Fruit fly (Drosophila melanogaster) whole organism, embryonic: ENCODE measurements around the gene CG14195.

Source experiments
- Antp ChIP-seq: fragments of 200-800 bp; sonication (Bioruptor generic); optimal IDR thresholded peaks from 3 replicates; lab custom pipeline; 2016; ENCODE audit warnings: missing biosample characterization, missing genetic modification characterization
- Asciz ChIP-seq: fragments of 200-800 bp; sonication (Bioruptor generic); optimal IDR thresholded peaks from 2 replicates; lab custom pipeline; 2017; ENCODE audit warnings: missing biosample characterization, mild to moderate bottlenecking, missing genetic modification characterization, missing genetic modification reagents
- Atf6 ChIP-seq: fragments of 200-800 bp; sonication (Bioruptor generic); IDR thresholded peaks from 2 replicates; pipeline ENCODE4 v1.3.6; 2022; ENCODE audit warnings: missing biosample characterization, missing genetic modification characterization
- Bgb ChIP-seq: fragments of 200-800 bp; sonication (Bioruptor generic); IDR thresholded peaks from 2 replicates; pipeline ENCODE4 v1.3.6; 2022; ENCODE audit warnings: missing biosample characterization, missing genetic modification characterization; ENCODE audit not compliant: partially characterized antibody
- CG10267 ChIP-seq: fragments of 200-800 bp; sonication (Bioruptor generic); optimal IDR thresholded peaks from 2 replicates; lab custom pipeline; 2018; ENCODE audit warnings: missing biosample characterization, mild to moderate bottlenecking, missing genetic modification characterization, moderate library complexity
- CG10543 ChIP-seq: fragments of 200-800 bp; sonication (Bioruptor generic); optimal IDR thresholded peaks from 3 replicates; lab custom pipeline; 2017; ENCODE audit warnings: missing biosample characterization, mild to moderate bottlenecking, missing genetic modification characterization, moderate library complexity
- CG10979 ChIP-seq: fragments of 200-800 bp; sonication (Bioruptor generic); optimal IDR thresholded peaks from 2 replicates; lab custom pipeline; 2018; ENCODE audit warnings: missing biosample characterization, mild to moderate bottlenecking, missing genetic modification characterization, moderate library complexity
- CG12391 ChIP-seq: fragments of 200-800 bp; sonication (Bioruptor generic); optimal IDR thresholded peaks from 3 replicates; lab custom pipeline; 2018; ENCODE audit warnings: missing biosample characterization, mild to moderate bottlenecking, missing genetic modification characterization, moderate library complexity
- CG15696 ChIP-seq: fragments of 200-800 bp; sonication (Bioruptor generic); optimal IDR thresholded peaks from 2 replicates; lab custom pipeline; 2019; ENCODE audit warnings: missing biosample characterization, mild to moderate bottlenecking, missing genetic modification characterization, moderate library complexity
- CG17361 ChIP-seq: fragments of 200-800 bp; sonication (Bioruptor generic); IDR thresholded peaks from 3 replicates; pipeline ENCODE4 v1.3.6; 2022; ENCODE audit warnings: missing biosample characterization, missing genetic modification characterization
- CG17829 ChIP-seq: fragments of 200-800 bp; optimal IDR thresholded peaks from 2 replicates; lab custom pipeline; 2019; ENCODE audit warnings: missing biosample characterization, mild to moderate bottlenecking, missing genetic modification characterization, moderate library complexity
- CG18262 ChIP-seq: fragments of 200-800 bp; optimal IDR thresholded peaks from 3 replicates; lab custom pipeline; 2019; ENCODE audit warnings: missing biosample characterization, mild to moderate bottlenecking, missing genetic modification characterization, moderate library complexity
- CG2199 ChIP-seq: fragments of 200-800 bp; sonication (Bioruptor generic); IDR thresholded peaks from 3 replicates; pipeline ENCODE4 v1.3.6; 2022; ENCODE audit warnings: missing biosample characterization, missing genetic modification characterization
- CG30020 ChIP-seq: fragments of 200-800 bp; optimal IDR thresholded peaks from 2 replicates; lab custom pipeline; 2019; ENCODE audit warnings: missing biosample characterization, mild to moderate bottlenecking, missing genetic modification characterization, moderate library complexity
- CG30431 ChIP-seq: fragments of 200-800 bp; sonication (Bioruptor generic); optimal IDR thresholded peaks from 2 replicates; lab custom pipeline; 2017; ENCODE audit warnings: missing biosample characterization, missing genetic modification characterization
- CG31365 ChIP-seq: fragments of 200-800 bp; sonication (Bioruptor generic); optimal IDR thresholded peaks from 2 replicates; lab custom pipeline; 2018; ENCODE audit warnings: missing biosample characterization, mild to moderate bottlenecking, missing genetic modification characterization
- CG3163 ChIP-seq: fragments of 200-800 bp; sonication (Bioruptor generic); optimal IDR thresholded peaks from 3 replicates; lab custom pipeline; 2016; ENCODE audit warnings: missing biosample characterization, missing genetic modification characterization
- CG3995 ChIP-seq: fragments of 200-800 bp; sonication (Bioruptor generic); optimal IDR thresholded peaks from 3 replicates; lab custom pipeline; 2016; ENCODE audit warnings: missing biosample characterization, missing genetic modification characterization
- CG6689 ChIP-seq: fragments of 200-800 bp; sonication (Bioruptor generic); IDR thresholded peaks from 2 replicates; pipeline ENCODE4 v1.3.6; 2022; ENCODE audit warnings: missing biosample characterization, missing genetic modification characterization
- CG7372 ChIP-seq: fragments of 200-800 bp; sonication (Bioruptor generic); IDR thresholded peaks from 2 replicates; pipeline ENCODE4 v1.3.6; 2022; ENCODE audit warnings: missing biosample characterization, missing genetic modification characterization
- CG7556 ChIP-seq: fragments of 200-800 bp; sonication (Bioruptor generic); optimal IDR thresholded peaks from 2 replicates; lab custom pipeline; 2017; ENCODE audit warnings: missing biosample characterization, mild to moderate bottlenecking, missing genetic modification characterization
- CG9727 ChIP-seq: fragments of 200-800 bp; sonication (Bioruptor generic); optimal IDR thresholded peaks from 3 replicates; lab custom pipeline; 2017; ENCODE audit warnings: missing biosample characterization, mild to moderate bottlenecking, missing genetic modification characterization
- CkIIα-i1 ChIP-seq: fragments of 200-800 bp; sonication (Bioruptor generic); IDR thresholded peaks from 2 replicates; pipeline ENCODE4 v1.3.6; 2022; ENCODE audit warnings: missing biosample characterization, missing genetic modification characterization
- D19B ChIP-seq: fragments of 200-800 bp; sonication (Bioruptor generic); optimal IDR thresholded peaks from 2 replicates; lab custom pipeline; 2017; ENCODE audit warnings: missing biosample characterization, mild to moderate bottlenecking, missing genetic modification characterization
- Hsf ChIP-seq: fragments of 200-800 bp; sonication (Bioruptor generic); optimal IDR thresholded peaks from 3 replicates; lab custom pipeline; 2016; ENCODE audit warnings: missing biosample characterization, missing genetic modification characterization
- Med ChIP-seq: fragments of 200-800 bp; sonication (Bioruptor generic); peaks from one replicate; lab custom pipeline; 2016; ENCODE audit warnings: missing biosample characterization, missing genetic modification characterization, mild to moderate bottlenecking, inconsistent platforms, moderate library complexity
- Poxn ChIP-seq: fragments of 200-800 bp; sonication (Bioruptor generic); IDR thresholded peaks from 2 replicates; pipeline ENCODE4 v1.3.6; 2022; ENCODE audit warnings: missing biosample characterization, missing genetic modification characterization
- Sox102F ChIP-seq: fragments of 200-800 bp; sonication (Bioruptor generic); optimal IDR thresholded peaks from 2 replicates; lab custom pipeline; 2018; ENCODE audit warnings: missing biosample characterization, mild to moderate bottlenecking, missing genetic modification characterization, moderate library complexity
- Sry-β ChIP-seq: fragments of 200-800 bp; sonication (Bioruptor generic); optimal IDR thresholded peaks from 2 replicates; lab custom pipeline; 2018; ENCODE audit warnings: missing biosample characterization, mild to moderate bottlenecking, missing genetic modification characterization, moderate library complexity
- Xrp1 ChIP-seq: fragments of 200-800 bp; sonication (Bioruptor generic); IDR thresholded peaks from 2 replicates; pipeline ENCODE4 v1.3.6; 2022; ENCODE audit warnings: missing biosample characterization, missing genetic modification characterization
- ab ChIP-seq: fragments of 200-800 bp; sonication (Bioruptor generic); optimal IDR thresholded peaks from 2 replicates; lab custom pipeline; 2016; ENCODE audit warnings: missing biosample characterization, missing genetic modification characterization
- ac ChIP-seq: fragments of 200-800 bp; sonication (Bioruptor generic); optimal IDR thresholded peaks from 3 replicates; lab custom pipeline; 2017; ENCODE audit warnings: missing biosample characterization, mild to moderate bottlenecking, missing genetic modification characterization
- bowl ChIP-seq: fragments of 200-800 bp; sonication (Bioruptor generic); IDR thresholded peaks from 2 replicates; pipeline ENCODE4 v1.3.6; 2022; ENCODE audit warnings: missing biosample characterization, missing genetic modification characterization
- corto ChIP-seq: fragments of 200-800 bp; sonication (Bioruptor generic); optimal IDR thresholded peaks from 2 replicates; lab custom pipeline; 2016; ENCODE audit warnings: missing biosample characterization, mild to moderate bottlenecking, missing genetic modification characterization, moderate library complexity
- dimm ChIP-seq: fragments of 200-800 bp; sonication (Bioruptor generic); IDR thresholded peaks from 2 replicates; pipeline ENCODE4 v1.3.6; 2022; ENCODE audit warnings: missing biosample characterization, missing genetic modification characterization
- dmrt11E ChIP-seq: fragments of 200-800 bp; sonication (Bioruptor generic); optimal IDR thresholded peaks from 3 replicates; lab custom pipeline; 2018; ENCODE audit warnings: missing biosample characterization, mild to moderate bottlenecking, missing genetic modification characterization, moderate library complexity
- gem ChIP-seq: fragments of 200-800 bp; sonication (Bioruptor generic); optimal IDR thresholded peaks from 2 replicates; lab custom pipeline; 2019; ENCODE audit warnings: missing biosample characterization, mild to moderate bottlenecking, missing genetic modification characterization, moderate library complexity
- lola ChIP-seq, 3 experiments: fragments of >200 bp in 2 of 3; fragments of 200-800 bp in 1 of 3; sonication (Bioruptor generic) in 1 of 3; optimal IDR thresholded peaks; 2 replicates each; lab custom pipeline; 2017 to 2019; ENCODE audit warnings: missing biosample characterization in 3 of 3, missing genetic modification characterization in 3 of 3, mild to moderate bottlenecking in 1 of 3, moderate library complexity in 1 of 3
- nmo ChIP-seq: fragments of 200-800 bp; sonication (Bioruptor generic); optimal IDR thresholded peaks from 2 replicates; lab custom pipeline; 2018; ENCODE audit warnings: missing biosample characterization, mild to moderate bottlenecking, missing genetic modification characterization, moderate library complexity
- otp ChIP-seq: fragments of 200-800 bp; sonication (Bioruptor generic); IDR thresholded peaks from 3 replicates; pipeline ENCODE4, ENCODE4 v1.3.6; 2022; ENCODE audit warnings: missing biosample characterization, missing genetic modification characterization
- pan ChIP-seq, 4 experiments: fragments of >200 bp in 3 of 4; fragments of 200-800 bp in 1 of 4; sonication (Bioruptor generic) in 1 of 4; optimal IDR thresholded peaks in 3 of 4; IDR thresholded peaks in 1 of 4; 2 replicates each; pipeline versions ENCODE4 v1.3.6 to Lab custom; 2017 to 2022; ENCODE audit warnings: missing biosample characterization in 2 of 4, missing genetic modification characterization in 2 of 4, mixed read lengths in 1 of 4
- peb ChIP-seq: fragments of 200-800 bp; sonication (Bioruptor generic); IDR thresholded peaks from 2 replicates; pipeline ENCODE4 v1.3.6; 2022; ENCODE audit warnings: missing biosample characterization, missing genetic modification characterization
- pum ChIP-seq: fragments of 200-800 bp; sonication (Bioruptor generic); optimal IDR thresholded peaks from 2 replicates; lab custom pipeline; 2016; ENCODE audit warnings: missing biosample characterization, missing genetic modification characterization
- row ChIP-seq: fragments of 200-800 bp; sonication (Bioruptor generic); IDR thresholded peaks from 3 replicates; pipeline ENCODE4 v1.3.6; 2022; ENCODE audit warnings: missing biosample characterization, missing genetic modification characterization
- sc ChIP-seq, 3 experiments: fragments of >200 bp in 2 of 3; fragments of 200-800 bp in 1 of 3; sonication (Bioruptor generic) in 1 of 3; optimal IDR thresholded peaks; 2 replicates in 2 of 3; 3 replicates in 1 of 3; lab custom pipeline; 2017; ENCODE audit warnings: mild to moderate bottlenecking in 1 of 3, missing biosample characterization in 1 of 3, missing genetic modification characterization in 1 of 3, missing genetic modification reagents in 1 of 3
- shn ChIP-seq: fragments of 200-800 bp; sonication (Bioruptor generic); optimal IDR thresholded peaks from 3 replicates; lab custom pipeline; 2016; ENCODE audit warnings: missing biosample characterization, missing genetic modification characterization
- stwl ChIP-seq: fragments of 200-800 bp; sonication (Bioruptor generic); optimal IDR thresholded peaks from 3 replicates; lab custom pipeline; 2018; ENCODE audit warnings: missing biosample characterization, mild to moderate bottlenecking, missing genetic modification characterization, moderate library complexity
- trh ChIP-seq: fragments of 200-800 bp; sonication (Bioruptor generic); optimal IDR thresholded peaks from 2 replicates; lab custom pipeline; 2016; ENCODE audit warnings: missing biosample characterization, missing genetic modification characterization

The CG14195 gene

dm6 chrX:19183121-19183520, 28.8 kb downstream of the CG14195 start, which contains the start of gene CG33253:
CG33253 (plus strand) TSS chrX:19183421.
- TF ChIP-seq bowl: no peak
- TF ChIP-seq Med (GFP tag; lab: Kevin White, UChicago): peak; percentile 63
- 0 out of 3 replicates have a peak, but pooled peaks have one; percentile 37 for TF ChIP-seq row (GFP tag; lab: Robert Waterston, UW)
- TF ChIP-seq CG10979 (tag; lab: Kevin White, UChicago): peak; percentile 11
- TF ChIP-seq D19B: peak; percentile 27
- peak; percentile 45; the same call in 1 of the 3 replicates for TF ChIP-seq CG17361 (GFP tag; lab: Robert Waterston, UW)
- peak; percentile 2 for TF ChIP-seq CG17829 (tag; lab: Kevin White, UChicago)
- TF ChIP-seq lola (GFP tag; optimal IDR thresholded peaks at IDR 0.05; lab: Kevin White, UChicago): peak in 1 of 3 experiments; percentile 17
- TF ChIP-seq gem (tag; lab: Kevin White, UChicago): peak; percentile 17
- TF ChIP-seq Atf6 (GFP tag; lab: Robert Waterston, UW): no peak
- no peak for TF ChIP-seq ac (GFP tag; lab: Kevin White, UChicago)
- peak; percentile 1 for TF ChIP-seq CG10267 (tag; lab: Kevin White, UChicago)
- peak in 1 of 2 experiments; percentile 33 for TF ChIP-seq pan (optimal IDR thresholded peaks at IDR 0.05; lab: Kevin White, UChicago)
- TF ChIP-seq pan (GFP tag; optimal IDR thresholded peaks at IDR 0.05 in 1 of 2, IDR thresholded peaks at IDR 0.05 in 1 of 2): peak in 1 of 2 experiments; percentile 9
- peak; percentile 44 for TF ChIP-seq CG18262 (tag; lab: Kevin White, UChicago)
- no peak for TF ChIP-seq CG6689 (GFP tag; lab: Robert Waterston, UW)
- TF ChIP-seq CG3163 (GFP tag; lab: Kevin White, UChicago): no peak
- TF ChIP-seq CG7556 (GFP tag; lab: Kevin White, UChicago): peak; percentile 17
- TF ChIP-seq dimm (GFP tag; lab: Robert Waterston, UW): no peak

- TF ChIP-seq CG15696 (tag; lab: Kevin White, UChicago): peak; percentile 74
- peak; percentile 92 for TF ChIP-seq Sry-β (GFP tag; lab: Kevin White, UChicago)
- no peak for TF ChIP-seq CkIIα-i1 (GFP tag; lab: Robert Waterston, UW)
- peak; percentile 23 for TF ChIP-seq CG3995 (GFP tag; lab: Kevin White, UChicago)
- TF ChIP-seq Asciz (GFP tag; lab: Kevin White, UChicago): peak; percentile 20
- no peak for TF ChIP-seq Bgb (GFP tag; lab: Robert Waterston, UW)
- TF ChIP-seq pum (GFP tag; lab: Kevin White, UChicago): peak; percentile 72
- TF ChIP-seq CG12391: peak; percentile 89
- peak; percentile 80 for TF ChIP-seq nmo (GFP tag; lab: Kevin White, UChicago)
- TF ChIP-seq CG10543: peak; percentile 81
- TF ChIP-seq CG30020 (tag; lab: Kevin White, UChicago): peak; percentile 72
- no peak for TF ChIP-seq CG31365 (tag; lab: Kevin White, UChicago)
- no peak; the same call in 1 of the 2 replicates for TF ChIP-seq peb (GFP tag; lab: Robert Waterston, UW)
- TF ChIP-seq ab (GFP tag; lab: Kevin White, UChicago): peak; percentile 55
- no peak for TF ChIP-seq sc (optimal IDR thresholded peaks at IDR 0.05; lab: Kevin White, UChicago)
- TF ChIP-seq sc (GFP tag; optimal IDR thresholded peaks at IDR 0.05; lab: Kevin White, UChicago): peak; percentile 46
- TF ChIP-seq dmrt11E: peak; percentile 73
- no peak for TF ChIP-seq corto (GFP tag; lab: Kevin White, UChicago)
- TF ChIP-seq Xrp1: peak; percentile 67
- no peak for TF ChIP-seq otp (GFP tag; lab: Robert Waterston, UW)
- 0 out of 2 replicates have a peak, but pooled peaks have one; percentile 21 for TF ChIP-seq CG7372 (GFP tag; lab: Robert Waterston, UW)
- TF ChIP-seq Sox102F (GFP tag; lab: Kevin White, UChicago): peak; percentile 71
- peak; percentile 45 for TF ChIP-seq CG30431 (GFP tag; lab: Kevin White, UChicago)
- TF ChIP-seq Hsf (GFP tag; lab: Kevin White, UChicago): peak; percentile 78
- TF ChIP-seq Antp (GFP tag; lab: Kevin White, UChicago): peak; percentile 59
- no peak for TF ChIP-seq trh (GFP tag; lab: Kevin White, UChicago)
- no peak for TF ChIP-seq Poxn (GFP tag; lab: Robert Waterston, UW)
- peak; percentile 78 for TF ChIP-seq CG9727 (GFP tag; lab: Kevin White, UChicago)
- peak; percentile 82 for TF ChIP-seq shn (GFP tag; lab: Kevin White, UChicago)
- TF ChIP-seq stwl (tag; lab: Kevin White, UChicago): peak; percentile 2
- no peak for TF ChIP-seq CG2199 (GFP tag; lab: Robert Waterston, UW)
Observed at dm6 chrX:19179696-19180255, 32.1 kb downstream of the CG14195 start, which contains the start of the genes CG7556 and CG7453. CG7556 (minus strand) TSS chrX:19179830. CG7453 (plus strand) TSS chrX:19180173.
